Worm (Caenorhabditis elegans) whole organism, L4 larva: ENCODE data around the gene T19C3.4.

Experiments used
- F26F4.8 ChIP-seq: fragments of 200-800 bp; sonication (Bioruptor generic); conservative IDR thresholded peaks from 2 replicates; pipeline ENCODE4 v1.3.6; 2022; ENCODE audit warnings: missing genetic modification characterization, missing compliant biosample characterization
- F37D6.2 ChIP-seq: sonication (generic microtip); optimal IDR thresholded peaks from 2 replicates; lab custom pipeline; 2016; ENCODE audit warnings: mild to moderate bottlenecking, missing genetic modification characterization, missing compliant biosample characterization
- F44E2.7 ChIP-seq: fragments of 200-800 bp; sonication (Bioruptor generic); IDR thresholded peaks from 2 replicates; pipeline ENCODE4 v2.1.2; 2022; ENCODE audit warnings: missing genetic modification characterization, missing compliant biosample characterization
- F49E8.2 ChIP-seq: sonication (generic microtip); optimal IDR thresholded peaks from 2 replicates; lab custom pipeline; 2016; ENCODE audit warnings: missing compliant biosample characterization, mild to moderate bottlenecking, missing genetic modification characterization, borderline replicate concordance
- R02D3.7 ChIP-seq: fragments of 150-350 bp; sonication (generic microtip); optimal IDR thresholded peaks from 3 replicates; lab custom pipeline; 2014; ENCODE audit warnings: missing biosample characterization, missing genetic modification characterization
- T20F7.1 ChIP-seq: fragments of 200-800 bp; sonication (Bioruptor generic); optimal IDR thresholded peaks from 2 replicates; lab custom pipeline; 2018; ENCODE audit warnings: mild to moderate bottlenecking, missing genetic modification characterization, missing compliant biosample characterization
- T26A8.4 ChIP-seq: fragments of 200-800 bp; sonication (Bioruptor generic); IDR thresholded peaks from 2 replicates; pipeline ENCODE4 v1.3.6; 2022; ENCODE audit warnings: missing genetic modification characterization, missing compliant biosample characterization
- Y105C5A.15 ChIP-seq: fragments of 200-800 bp; sonication (Bioruptor generic); IDR thresholded peaks from 2 replicates; pipeline ENCODE4 v1.3.6; 2022; ENCODE audit warnings: missing genetic modification characterization, missing compliant biosample characterization
- ama-1 ChIP-seq: fragments of 150-350 bp; optimal IDR thresholded peaks from 2 replicates; lab custom pipeline; 2014; ENCODE audit warnings: inconsistent platforms, mixed read lengths
- arid-1 ChIP-seq: fragments of 200-800 bp; sonication (Bioruptor generic); conservative IDR thresholded peaks from 2 replicates; pipeline ENCODE4 v1.3.6; 2022; ENCODE audit warnings: missing genetic modification reagents, missing genetic modification characterization, missing compliant biosample characterization
- attf-4 ChIP-seq: sonication (generic microtip); optimal IDR thresholded peaks from 3 replicates; lab custom pipeline; 2017; ENCODE audit warnings: missing biosample characterization, missing genetic modification characterization
- ces-1 ChIP-seq: fragments of 150-350 bp; sonication (generic microtip); optimal IDR thresholded peaks from 4 replicates; lab custom pipeline; 2014; ENCODE audit warnings: missing biosample characterization, missing genetic modification reagents, missing genetic modification characterization
- cey-2 ChIP-seq: sonication (generic microtip); optimal IDR thresholded peaks from 3 replicates; lab custom pipeline; 2017; ENCODE audit warnings: missing genetic modification characterization, mild to moderate bottlenecking, missing compliant biosample characterization, antibody characterized with exemption, borderline replicate concordance; ENCODE audit not compliant: insufficient read depth
- ctbp-1 ChIP-seq: fragments of 200-800 bp; sonication (Bioruptor generic); IDR thresholded peaks from 2 replicates; pipeline ENCODE4 v1.3.6; 2022; ENCODE audit warnings: missing genetic modification reagents, missing genetic modification characterization, missing compliant biosample characterization
- daf-12 ChIP-seq: fragments of 150-350 bp; optimal IDR thresholded peaks from 2 replicates; lab custom pipeline; 2014; ENCODE audit warnings: missing biosample characterization, missing genetic modification reagents, missing genetic modification characterization
- daf-8 ChIP-seq: fragments of 200-800 bp; sonication (Bioruptor generic); IDR thresholded peaks from 2 replicates; pipeline ENCODE4 v1.3.6; 2022; ENCODE audit warnings: missing genetic modification characterization, missing compliant biosample characterization
- dmd-6 ChIP-seq: fragments of 200-800 bp; sonication (Bioruptor generic); IDR thresholded peaks from 2 replicates; pipeline ENCODE4 v1.3.6; 2022; ENCODE audit warnings: missing genetic modification reagents, missing genetic modification characterization, missing compliant biosample characterization
- dmd-9 ChIP-seq: fragments of 200-800 bp; sonication (Bioruptor generic); IDR thresholded peaks from 2 replicates; pipeline ENCODE4 v1.3.6; 2022; ENCODE audit warnings: missing genetic modification reagents, missing genetic modification characterization, missing compliant biosample characterization
- dve-1 ChIP-seq: sonication (generic microtip); optimal IDR thresholded peaks from 2 replicates; lab custom pipeline; 2017; ENCODE audit warnings: antibody characterized with exemption, mild to moderate bottlenecking, missing genetic modification characterization, missing compliant biosample characterization; ENCODE audit not compliant: insufficient read depth
- egl-43 ChIP-seq: fragments of 200-800 bp; sonication (Bioruptor generic); IDR thresholded peaks from 2 replicates; pipeline ENCODE4 v1.3.6; 2022; ENCODE audit warnings: missing genetic modification reagents, missing genetic modification characterization, missing compliant biosample characterization
- fkh-10 ChIP-seq: fragments of 150-350 bp; optimal IDR thresholded peaks from 2 replicates; lab custom pipeline; 2014; ENCODE audit warnings: missing biosample characterization, missing genetic modification reagents, missing genetic modification characterization
- hif-1 ChIP-seq, 2 experiments: sonication (generic microtip); optimal IDR thresholded peaks; 2 replicates each; lab custom pipeline; 2016 to 2017; ENCODE audit warnings: missing compliant biosample characterization in 2 of 2, missing genetic modification characterization in 2 of 2, missing genetic modification reagents in 2 of 2, missing genotype in 2 of 2, mild to moderate bottlenecking in 1 of 2
- hlh-11 ChIP-seq: fragments of 200-800 bp; sonication (Bioruptor generic); optimal IDR thresholded peaks from 2 replicates; lab custom pipeline; 2018; ENCODE audit warnings: mild to moderate bottlenecking, missing genetic modification characterization, missing compliant biosample characterization
- hlh-30 ChIP-seq: sonication (generic microtip); optimal IDR thresholded peaks from 2 replicates; lab custom pipeline; 2017; ENCODE audit warnings: antibody characterized with exemption, mild to moderate bottlenecking, missing genetic modification characterization, missing compliant biosample characterization; ENCODE audit not compliant: insufficient read depth
- hmg-1.1 ChIP-seq: fragments of 200-800 bp; sonication (Bioruptor generic); IDR thresholded peaks from 2 replicates; pipeline ENCODE4 v1.3.6; 2022; ENCODE audit warnings: missing genetic modification reagents, missing genetic modification characterization, missing compliant biosample characterization
- lim-7 ChIP-seq: fragments of 200-800 bp; sonication (Bioruptor generic); IDR thresholded peaks from 2 replicates; pipeline ENCODE4 v1.3.6; 2022; ENCODE audit warnings: missing genetic modification characterization, missing compliant biosample characterization
- lin-15B ChIP-seq: fragments of 150-350 bp; sonication (generic microtip); optimal IDR thresholded peaks from 3 replicates; lab custom pipeline; 2014; ENCODE audit warnings: missing biosample characterization, missing genetic modification characterization
- lin-29 ChIP-seq: fragments of 200-800 bp; sonication (Bioruptor generic); IDR thresholded peaks from 2 replicates; pipeline ENCODE4 v1.3.6; 2022; ENCODE audit warnings: missing genetic modification reagents, missing genetic modification characterization, missing compliant biosample characterization
- lin-39 ChIP-seq: fragments of 150-350 bp; optimal IDR thresholded peaks from 2 replicates; lab custom pipeline; 2014; ENCODE audit warnings: missing biosample characterization, missing genetic modification reagents, missing genetic modification characterization
- lsy-2 ChIP-seq, 2 experiments: fragments of 150-350 bp in 1 of 2; sonication (generic microtip) in 1 of 2; optimal IDR thresholded peaks; 2 replicates each; lab custom pipeline; 2014 to 2017; ENCODE audit warnings: missing biosample characterization in 2 of 2, missing genetic modification characterization in 2 of 2
- madf-9 ChIP-seq: fragments of 200-800 bp; sonication (Bioruptor generic); conservative IDR thresholded peaks from 2 replicates; pipeline ENCODE4 v1.3.6; 2022; ENCODE audit warnings: missing genetic modification reagents, missing genetic modification characterization, missing compliant biosample characterization
- mep-1 ChIP-seq: fragments of 150-350 bp; sonication (generic microtip); optimal IDR thresholded peaks from 3 replicates; lab custom pipeline; 2014; ENCODE audit warnings: missing biosample characterization, missing genetic modification characterization
- mxl-2 ChIP-seq: fragments of 200-800 bp; sonication (Bioruptor generic); conservative IDR thresholded peaks from 2 replicates; pipeline ENCODE4 v1.3.6; 2022; ENCODE audit warnings: missing genetic modification reagents, missing genetic modification characterization, missing compliant biosample characterization
- mxl-3 ChIP-seq: fragments of 200-800 bp; sonication (Bioruptor generic); optimal IDR thresholded peaks from 2 replicates; lab custom pipeline; 2018; ENCODE audit warnings: mild to moderate bottlenecking, missing genetic modification characterization, missing compliant biosample characterization
- nhr-11 ChIP-seq: fragments of 150-350 bp; optimal IDR thresholded peaks from 2 replicates; lab custom pipeline; 2014; ENCODE audit warnings: missing biosample characterization, missing genetic modification characterization
- nhr-111 ChIP-seq: fragments of 200-800 bp; sonication (Bioruptor generic); optimal IDR thresholded peaks from 2 replicates; lab custom pipeline; 2018; ENCODE audit warnings: mild to moderate bottlenecking, missing genetic modification characterization, missing compliant biosample characterization
- nhr-28 ChIP-seq: fragments of 150-350 bp; optimal IDR thresholded peaks from 2 replicates; lab custom pipeline; 2014; ENCODE audit warnings: missing biosample characterization, missing genetic modification characterization
- nhr-41 ChIP-seq: fragments of 200-800 bp; sonication (Bioruptor generic); IDR thresholded peaks from 2 replicates; pipeline ENCODE4 v1.3.6; 2022; ENCODE audit warnings: missing genetic modification reagents, missing genetic modification characterization, missing compliant biosample characterization
- nhr-42 ChIP-seq: fragments of 200-800 bp; sonication (Bioruptor generic); IDR thresholded peaks from 2 replicates; pipeline ENCODE4 v1.3.6; 2022; ENCODE audit warnings: missing genetic modification characterization, missing compliant biosample characterization
- pqm-1 ChIP-seq: sonication (generic microtip); optimal IDR thresholded peaks from 2 replicates; lab custom pipeline; 2017; ENCODE audit warnings: missing biosample characterization, missing genetic modification characterization
- rbr-2 ChIP-seq: sonication (generic microtip); optimal IDR thresholded peaks from 2 replicates; lab custom pipeline; 2016; ENCODE audit warnings: missing genotype, missing genetic modification characterization, missing compliant biosample characterization
- saeg-2 ChIP-seq: fragments of 200-800 bp; sonication (Bioruptor generic); IDR thresholded peaks from 2 replicates; pipeline ENCODE4 v1.3.6; 2022; ENCODE audit warnings: missing genetic modification reagents, missing genetic modification characterization, missing compliant biosample characterization
- sdz-12 ChIP-seq: fragments of 200-800 bp; sonication (Bioruptor generic); optimal IDR thresholded peaks from 2 replicates; lab custom pipeline; 2018; ENCODE audit warnings: mild to moderate bottlenecking, missing genetic modification characterization, missing compliant biosample characterization
- set-16 ChIP-seq: fragments of 200-800 bp; sonication (Bioruptor generic); IDR thresholded peaks from 2 replicates; pipeline ENCODE4 v1.3.6; 2022; ENCODE audit warnings: missing genetic modification reagents, missing genetic modification characterization, missing compliant biosample characterization
- skn-1 ChIP-seq: fragments of 150-350 bp; optimal IDR thresholded peaks from 2 replicates; lab custom pipeline; 2014; ENCODE audit warnings: missing biosample characterization, missing genetic modification characterization
- spr-1 ChIP-seq: sonication (generic microtip); optimal IDR thresholded peaks from 2 replicates; lab custom pipeline; 2016; ENCODE audit warnings: mild to moderate bottlenecking, missing genetic modification characterization, missing compliant biosample characterization
- spr-3 ChIP-seq: fragments of 200-800 bp; sonication (Bioruptor generic); optimal IDR thresholded peaks from 2 replicates; lab custom pipeline; 2018; ENCODE audit warnings: mild to moderate bottlenecking, missing genetic modification characterization, missing compliant biosample characterization
- tag-97 ChIP-seq: fragments of 200-800 bp; sonication (Bioruptor generic); IDR thresholded peaks from 2 replicates; pipeline ENCODE4 v1.3.6; 2022; ENCODE audit warnings: missing genetic modification characterization, missing compliant biosample characterization
- tra-1 ChIP-seq: fragments of 200-800 bp; sonication (Bioruptor generic); IDR thresholded peaks from 2 replicates; pipeline ENCODE4 v1.3.6; 2022; ENCODE audit warnings: missing genetic modification reagents, missing genetic modification characterization, missing compliant biosample characterization
- unc-39 ChIP-seq: sonication (generic microtip); optimal IDR thresholded peaks from 2 replicates; lab custom pipeline; 2017; ENCODE audit warnings: missing biosample characterization, missing genetic modification characterization
- vab-7 ChIP-seq: fragments of 200-800 bp; sonication (Bioruptor generic); IDR thresholded peaks from 2 replicates; pipeline ENCODE4 v1.3.6; 2022; ENCODE audit warnings: missing genetic modification reagents, missing genetic modification characterization, missing compliant biosample characterization
- zag-1 ChIP-seq: fragments of 150-350 bp; optimal IDR thresholded peaks from 2 replicates; lab custom pipeline; 2014; ENCODE audit warnings: missing biosample characterization, missing genetic modification characterization

T19C3.4 gene

ce11 chrIII:598168-598567 lies 21.9 kb downstream of the T19C3.4 start (continued):
- no peak for TF ChIP-seq spr-3 (GFP tag; lab: Kevin White, UChicago)
- no peak for TF ChIP-seq lim-7 (GFP tag; lab: Robert Waterston, UW)
- TF ChIP-seq R02D3.7 (tag; lab: Kevin White, UChicago), result no peak
- TF ChIP-seq nhr-41 (GFP tag; lab: Robert Waterston, UW), result no peak
- peak; percentile 53 for TF ChIP-seq set-16 (GFP tag; lab: Robert Waterston, UW)
- no peak for TF ChIP-seq cey-2 (tag; lab: Kevin White, UChicago)
- 0 out of 2 replicates have a peak, but pooled peaks have one; percentile 15 for TF ChIP-seq arid-1
- no peak for TF ChIP-seq lin-15B (tag; lab: Kevin White, UChicago)
- no peak for TF ChIP-seq daf-8 (GFP tag; lab: Robert Waterston, UW)
- no peak for TF ChIP-seq mxl-2 (GFP tag; lab: Robert Waterston, UW)
- 0 out of 2 replicates have a peak, but pooled peaks have one; percentile 8 for TF ChIP-seq ctbp-1 (GFP tag; lab: Robert Waterston, UW)
- no peak for TF ChIP-seq Y105C5A.15 (GFP tag; lab: Robert Waterston, UW)
- peak; percentile 59 for TF ChIP-seq mxl-3 (GFP tag; lab: Kevin White, UChicago)
- no peak for TF ChIP-seq attf-4 (tag; lab: Kevin White, UChicago)
- peak; percentile 80 for TF ChIP-seq hmg-1.1 (GFP tag; lab: Robert Waterston, UW)
- no peak for TF ChIP-seq lin-39
- TF ChIP-seq zag-1 (tag; lab: Kevin White, UChicago), result no peak
- TF ChIP-seq fkh-10 (GFP tag; lab: Kevin White, UChicago), result no peak
- no peak for TF ChIP-seq nhr-111 (GFP tag; lab: Kevin White, UChicago)
- no peak for TF ChIP-seq F26F4.8 (GFP tag; lab: Robert Waterston, UW)
- TF ChIP-seq pqm-1 (tag; lab: Kevin White, UChicago), result no peak
- peak; percentile 31 for TF ChIP-seq dve-1
- no peak for TF ChIP-seq ama-1 (lab: Kevin White, UChicago)
- 0 out of 2 replicates have a peak, but pooled peaks have one; percentile 17 for TF ChIP-seq dmd-6 (GFP tag; lab: Robert Waterston, UW)
- TF ChIP-seq rbr-2 (tag; lab: Kevin White, UChicago), result peak; percentile 59
- TF ChIP-seq mep-1 (tag; lab: Kevin White, UChicago), result peak; percentile 61
- no peak for TF ChIP-seq sdz-12 (GFP tag; lab: Kevin White, UChicago)
- TF ChIP-seq F44E2.7, result no peak
- no peak for TF ChIP-seq F49E8.2
- no peak for TF ChIP-seq vab-7 (GFP tag; lab: Robert Waterston, UW)
- TF ChIP-seq lin-29 (GFP tag; lab: Robert Waterston, UW), result no peak
- TF ChIP-seq hif-1 (tag; optimal IDR thresholded peaks at IDR 0.05; lab: Kevin White, UChicago), result peak in 1 of 2 experiments; percentile 13
- no peak for TF ChIP-seq nhr-11 (tag; lab: Kevin White, UChicago)
- no peak for TF ChIP-seq dmd-9
- TF ChIP-seq spr-1 (tag; lab: Kevin White, UChicago), result no peak
- no peak for TF ChIP-seq T26A8.4
- no peak for TF ChIP-seq madf-9 (GFP tag; lab: Robert Waterston, UW)
- no peak for TF ChIP-seq daf-12 (tag; lab: Kevin White, UChicago)
- TF ChIP-seq tra-1, result 0 out of 2 replicates have a peak, but pooled peaks have one; percentile 6
- TF ChIP-seq T20F7.1 (GFP tag; lab: Kevin White, UChicago), result no peak
- TF ChIP-seq F37D6.2 (tag; lab: Kevin White, UChicago), result no peak
- peak; percentile 42 for TF ChIP-seq nhr-28
- TF ChIP-seq skn-1, result no peak
- peak; percentile 63 for TF ChIP-seq hlh-11 (tag; lab: Kevin White, UChicago)
- TF ChIP-seq nhr-42 (GFP tag; lab: Robert Waterston, UW), result no peak
- TF ChIP-seq unc-39 (tag; lab: Kevin White, UChicago), result no peak
- no peak for TF ChIP-seq egl-43
- no peak for TF ChIP-seq tag-97 (GFP tag; lab: Robert Waterston, UW)
- TF ChIP-seq lsy-2 (tag; optimal IDR thresholded peaks at IDR 0.05; lab: Kevin White, UChicago), result peak in 1 of 2 experiments; percentile 6
- TF ChIP-seq ces-1 (GFP tag; lab: Kevin White, UChicago), result no peak
- TF ChIP-seq saeg-2 (GFP tag; lab: Robert Waterston, UW), result no peak
- TF ChIP-seq hlh-30 (tag; lab: Kevin White, UChicago), result peak; percentile 91
